Fruit fly (Drosophila melanogaster): ENCODE measurements around the gene nab.

- TF ChIP-seq Mad (GFP tag; optimal IDR thresholded peaks at IDR 0.05) (no peak), ap (GFP tag; IDR thresholded peaks at IDR 0.05) (no peak), CG13424 (tag; optimal IDR thresholded peaks at IDR 0.05) (no peak), CG16813 (GFP tag; IDR thresholded peaks at IDR 0.05; ENCODE audit: partially characterized antibody) (no peak), CG15269 (tag; optimal IDR thresholded peaks at IDR 0.05) (no peak), D19A (tag; optimal IDR thresholded peaks at IDR 0.05) (no peak), Camta (GFP tag; optimal IDR thresholded peaks at IDR 0.05) (no peak), CG18619 (GFP tag; optimal IDR thresholded peaks at IDR 0.05) (no peak), CG8359 (GFP tag; optimal IDR thresholded peaks at IDR 0.05; ENCODE audit: borderline replicate concordance) (no peak), Ptx1 (GFP tag; IDR thresholded peaks at IDR 0.05) (no peak), ranshi (GFP tag; IDR thresholded peaks at IDR 0.05) (no peak), CG17912 (GFP tag; optimal IDR thresholded peaks at IDR 0.05) (no peak)
Measured at dm6 chr3L:4110212-4110611, 50.5 kb downstream of the nab start.

Data from whole organism, embryonic.